Fruit fly (Drosophila melanogaster): ENCODE data around the gene CG4229.

Gene CG4229

DNA sequence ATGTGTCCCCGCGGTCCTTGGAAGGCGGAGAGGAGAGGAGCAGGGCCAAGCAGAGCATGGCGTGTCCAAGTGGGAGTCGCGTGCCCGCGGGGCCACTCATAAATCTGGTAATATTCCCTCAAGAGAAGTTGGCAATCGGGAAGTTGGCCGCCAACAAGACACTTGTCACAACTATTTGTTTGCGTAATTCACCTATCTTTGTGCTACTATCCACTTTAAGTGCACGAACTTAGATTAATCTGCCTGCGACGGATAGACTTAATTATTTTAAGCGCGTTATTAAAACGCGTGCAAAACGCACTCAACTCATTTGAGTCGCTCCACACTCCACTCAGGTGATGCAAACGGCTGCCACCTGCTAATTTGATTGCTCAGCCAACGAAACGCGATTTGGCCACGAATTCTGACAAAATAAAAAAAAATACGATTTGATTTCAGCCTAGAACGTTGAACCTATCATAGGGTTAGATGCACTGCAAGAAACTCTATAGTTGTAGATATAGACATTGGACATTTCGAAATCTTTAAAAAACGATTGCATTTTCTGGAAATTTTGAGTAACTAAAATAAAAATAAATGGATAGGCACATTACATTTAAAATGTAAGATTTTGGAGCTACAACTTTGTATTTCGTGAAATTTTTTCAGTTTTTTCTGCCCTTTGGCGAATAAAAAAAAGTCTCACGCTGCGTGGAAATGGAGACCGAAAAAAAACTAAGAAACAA, 14.6 kb downstream of the CG4229 start (continued):
- no peak for TF ChIP-seq Atf3 (GFP tag; optimal IDR thresholded peaks at IDR 0.05)
- TF ChIP-seq dati (GFP tag; IDR thresholded peaks at IDR 0.05) = no peak
- TF ChIP-seq eve (GFP tag; optimal IDR thresholded peaks at IDR 0.05) = peak in 1 of 2 experiments; percentile 45
- peak; percentile 47 for TF ChIP-seq Oli (tag; optimal IDR thresholded peaks at IDR 0.05)
- no peak for TF ChIP-seq CG15479 (GFP tag; optimal IDR thresholded peaks at IDR 0.05)
- no peak for TF ChIP-seq corto (GFP tag; optimal IDR thresholded peaks at IDR 0.05)
- peak; percentile 75 for TF ChIP-seq lmd (GFP tag; IDR thresholded peaks at IDR 0.05)
- TF ChIP-seq CG9797 (GFP tag; optimal IDR thresholded peaks at IDR 0.05) = no peak
- peak; percentile 4 for TF ChIP-seq Vsx1 (GFP tag; optimal IDR thresholded peaks at IDR 0.05)
- TF ChIP-seq disco-r (GFP tag; optimal IDR thresholded peaks at IDR 0.05) = no peak
- peak; percentile 12 for TF ChIP-seq CG15011 (GFP tag; optimal IDR thresholded peaks at IDR 0.05)
- TF ChIP-seq CG4404 (GFP tag; IDR thresholded peaks at IDR 0.05) = peak; percentile 30; the same call in 1 of the 2 replicates
- TF ChIP-seq CG6254 (GFP tag; optimal IDR thresholded peaks at IDR 0.05) = no peak
- peak; percentile 46; the same call in 1 of the 2 replicates for TF ChIP-seq CG4730 (GFP tag; IDR thresholded peaks at IDR 0.05)
- TF ChIP-seq CHES-1-like (GFP tag; optimal IDR thresholded peaks at IDR 0.05) = peak; percentile 32
- no peak for TF ChIP-seq Gsc (GFP tag; IDR thresholded peaks at IDR 0.05)
- no peak for TF ChIP-seq CG16815 (GFP tag; optimal IDR thresholded peaks at IDR 0.05)
- no peak for TF ChIP-seq croc (GFP tag; conservative IDR thresholded peaks at IDR 0.05)
- no peak for TF ChIP-seq Sry-δ (GFP tag; optimal IDR thresholded peaks at IDR 0.05)
- TF ChIP-seq CkIIα-i1 (GFP tag; IDR thresholded peaks at IDR 0.05) = no peak
- TF ChIP-seq CG18599 (GFP tag; optimal IDR thresholded peaks at IDR 0.05) = peak; percentile 64
- TF ChIP-seq trem (tag; optimal IDR thresholded peaks at IDR 0.05) = peak; percentile 2
- peak; percentile 24 for TF ChIP-seq CG9817 (tag; optimal IDR thresholded peaks at IDR 0.05)
- TF ChIP-seq B-H2 (GFP tag; optimal IDR thresholded peaks at IDR 0.05) = no peak
- TF ChIP-seq CG2678 (tag; optimal IDR thresholded peaks at IDR 0.05) = peak; percentile 71
- TF ChIP-seq Hmr (GFP tag; optimal IDR thresholded peaks at IDR 0.05) = peak; percentile 62
- peak; percentile 51 for TF ChIP-seq sqz (GFP tag; optimal IDR thresholded peaks at IDR 0.05)
- no peak for TF ChIP-seq zen (tag; optimal IDR thresholded peaks at IDR 0.05)
- TF ChIP-seq Ets65A (GFP tag) = peak; percentile 22
- TF ChIP-seq CG10654 (GFP tag; optimal IDR thresholded peaks at IDR 0.05) = peak; percentile 42
- TF ChIP-seq CG6272 (GFP tag; IDR thresholded peaks at IDR 0.05) = no peak
- TF ChIP-seq p53 (GFP tag; optimal IDR thresholded peaks at IDR 0.05) = no peak
- TF ChIP-seq CG6683 (GFP tag; optimal IDR thresholded peaks at IDR 0.05) = no peak
- TF ChIP-seq CG11247 (GFP tag; IDR thresholded peaks at IDR 0.05) = peak; percentile 53
- peak; percentile 70 for TF ChIP-seq sob (GFP tag; IDR thresholded peaks at IDR 0.05)
- peak; percentile 36 for TF ChIP-seq scrt (GFP tag; optimal IDR thresholded peaks at IDR 0.05)
- TF ChIP-seq sens-2 (GFP tag; IDR thresholded peaks at IDR 0.05) = no peak
- TF ChIP-seq ERR (GFP tag; optimal IDR thresholded peaks at IDR 0.05) = no peak
- no peak for TF ChIP-seq slou (GFP tag; optimal IDR thresholded peaks at IDR 0.05)
- no peak for TF ChIP-seq NFAT (GFP tag; IDR thresholded peaks at IDR 0.05)
- no peak for TF ChIP-seq NK7.1 (GFP tag; optimal IDR thresholded peaks at IDR 0.05)
- TF ChIP-seq Sox102F (GFP tag; optimal IDR thresholded peaks at IDR 0.05) = no peak
- TF ChIP-seq CG10565 (GFP tag; optimal IDR thresholded peaks at IDR 0.05) = no peak
- TF ChIP-seq pita (GFP tag; optimal IDR thresholded peaks at IDR 0.05) = no peak
- TF ChIP-seq CG2889 (GFP tag; IDR thresholded peaks at IDR 0.05) = peak; percentile 62
- TF ChIP-seq hkb (optimal IDR thresholded peaks at IDR 0.05) = no peak
- TF ChIP-seq hkb (GFP tag; IDR thresholded peaks at IDR 0.05) = peak; percentile 53
- peak; percentile 55 for TF ChIP-seq gro (GFP tag; optimal IDR thresholded peaks at IDR 0.05)
- TF ChIP-seq CG10979 (tag; optimal IDR thresholded peaks at IDR 0.05) = peak; percentile 38
- TF ChIP-seq wdn (GFP tag; IDR thresholded peaks at IDR 0.05) = peak; percentile 45; the same call in 1 of the 2 replicates
- 0 out of 3 replicates have a peak, but pooled peaks have one; percentile 21 for TF ChIP-seq ci (GFP tag; IDR thresholded peaks at IDR 0.05)
